Worm (Caenorhabditis elegans) whole organism, late embryonic: Measurements from ENCODE around the gene T23G4.127.

Source experiments
- C38D4.7 ChIP-seq: fragments of 200-800 bp; sonication (Bioruptor generic); optimal IDR thresholded peaks from 2 replicates; lab custom pipeline; 2018; ENCODE audit warnings: mild to moderate bottlenecking, missing genetic modification characterization, moderate library complexity, missing compliant biosample characterization
- F13H6.1 ChIP-seq: sonication (generic microtip); optimal IDR thresholded peaks from 2 replicates; lab custom pipeline; 2016; ENCODE audit warnings: missing genetic modification characterization, missing compliant biosample characterization
- T23F11.4 ChIP-seq: fragments of 200-800 bp; sonication (Bioruptor generic); optimal IDR thresholded peaks from 2 replicates; lab custom pipeline; 2018; ENCODE audit warnings: mild to moderate bottlenecking, missing genetic modification characterization, missing compliant biosample characterization
- Y22D7AL.16 ChIP-seq: sonication (generic microtip); optimal IDR thresholded peaks from 2 replicates; lab custom pipeline; 2016; ENCODE audit warnings: missing genetic modification characterization, missing compliant biosample characterization
- ceh-14 ChIP-seq: sonication (generic microtip); optimal IDR thresholded peaks from 2 replicates; lab custom pipeline; 2016; ENCODE audit warnings: missing genotype, missing genetic modification characterization, missing compliant biosample characterization
- ceh-2 ChIP-seq: sonication (generic microtip); optimal IDR thresholded peaks from 2 replicates; lab custom pipeline; 2016; ENCODE audit warnings: missing genotype, missing genetic modification characterization, missing compliant biosample characterization
- ceh-24 ChIP-seq: sonication (generic microtip); optimal IDR thresholded peaks from 2 replicates; lab custom pipeline; 2016; ENCODE audit warnings: mild to moderate bottlenecking, missing genetic modification characterization, missing compliant biosample characterization
- ceh-30 ChIP-seq: fragments of 150-350 bp; optimal IDR thresholded peaks from 2 replicates; lab custom pipeline; 2014; ENCODE audit warnings: missing biosample characterization, missing genetic modification characterization
- ceh-34 ChIP-seq: sonication (generic microtip); optimal IDR thresholded peaks from 2 replicates; lab custom pipeline; 2016; ENCODE audit warnings: mild to moderate bottlenecking, missing genetic modification characterization, missing compliant biosample characterization
- ceh-45 ChIP-seq: fragments of 200-800 bp; sonication (Bioruptor generic); IDR thresholded peaks from 2 replicates; pipeline ENCODE4 v1.3.6; 2022; ENCODE audit warnings: missing genetic modification reagents, missing genetic modification characterization, missing compliant biosample characterization
- ceh-48 ChIP-seq: sonication (generic microtip); optimal IDR thresholded peaks from 2 replicates; lab custom pipeline; 2016; ENCODE audit warnings: missing genetic modification characterization, inconsistent platforms, missing compliant biosample characterization
- ceh-6 ChIP-seq: fragments of 200-800 bp; sonication (Bioruptor generic); optimal IDR thresholded peaks from 2 replicates; lab custom pipeline; 2018; ENCODE audit warnings: mild to moderate bottlenecking, missing genetic modification characterization, missing compliant biosample characterization
- dmd-4 ChIP-seq: sonication (generic microtip); optimal IDR thresholded peaks from 2 replicates; lab custom pipeline; 2016; ENCODE audit warnings: borderline replicate concordance, missing genetic modification characterization, missing compliant biosample characterization
- dve-1 ChIP-seq: sonication (generic microtip); optimal IDR thresholded peaks from 2 replicates; lab custom pipeline; 2017; ENCODE audit warnings: antibody characterized with exemption, mild to moderate bottlenecking, missing genetic modification characterization, missing compliant biosample characterization
- elt-2 ChIP-seq: sonication (generic microtip); optimal IDR thresholded peaks from 2 replicates; lab custom pipeline; 2016; ENCODE audit warnings: missing genetic modification reagents, missing genetic modification characterization, missing compliant biosample characterization
- elt-4 ChIP-seq: sonication (generic microtip); optimal IDR thresholded peaks from 2 replicates; lab custom pipeline; 2016; ENCODE audit warnings: missing genetic modification characterization, missing compliant biosample characterization
- ets-4 ChIP-seq: sonication (generic microtip); optimal IDR thresholded peaks from 2 replicates; lab custom pipeline; 2016; ENCODE audit warnings: missing genetic modification characterization, missing compliant biosample characterization
- eyg-1 ChIP-seq: sonication (generic microtip); optimal IDR thresholded peaks from 2 replicates; lab custom pipeline; 2016; ENCODE audit warnings: missing genotype, missing genetic modification characterization, missing compliant biosample characterization
- fax-1 ChIP-seq: sonication (generic microtip); optimal IDR thresholded peaks from 2 replicates; lab custom pipeline; 2016; ENCODE audit warnings: missing genotype, missing genetic modification characterization, missing compliant biosample characterization
- gmeb-2 ChIP-seq: sonication (generic microtip); optimal IDR thresholded peaks from 2 replicates; lab custom pipeline; 2016; ENCODE audit warnings: missing genetic modification characterization, inconsistent platforms, missing compliant biosample characterization
- hlh-13 ChIP-seq: fragments of 200-800 bp; sonication (Bioruptor generic); optimal IDR thresholded peaks from 2 replicates; lab custom pipeline; 2018; ENCODE audit warnings: mild to moderate bottlenecking, missing genetic modification characterization, missing compliant biosample characterization
- hlh-30 ChIP-seq: sonication (generic microtip); optimal IDR thresholded peaks from 2 replicates; lab custom pipeline; 2017; ENCODE audit warnings: antibody characterized with exemption, missing genetic modification characterization, missing compliant biosample characterization; ENCODE audit not compliant: insufficient read depth
- hlh-6 ChIP-seq: sonication (generic microtip); optimal IDR thresholded peaks from 2 replicates; lab custom pipeline; 2016; ENCODE audit warnings: missing genotype, missing genetic modification characterization, missing compliant biosample characterization
- lim-6 ChIP-seq: sonication (generic microtip); optimal IDR thresholded peaks from 2 replicates; lab custom pipeline; 2016; ENCODE audit warnings: missing genetic modification characterization, missing compliant biosample characterization
- lin-11 ChIP-seq: fragments of 200-800 bp; sonication (Bioruptor generic); optimal IDR thresholded peaks from 2 replicates; lab custom pipeline; 2018; ENCODE audit warnings: mild to moderate bottlenecking, missing genetic modification characterization, missing compliant biosample characterization
- mec-3 ChIP-seq: sonication (generic microtip); optimal IDR thresholded peaks from 2 replicates; lab custom pipeline; 2016; ENCODE audit warnings: borderline replicate concordance, missing genetic modification characterization, missing compliant biosample characterization
- nhr-11 ChIP-seq: fragments of 150-350 bp; optimal IDR thresholded peaks from 2 replicates; lab custom pipeline; 2014; ENCODE audit warnings: missing biosample characterization, missing genetic modification characterization
- nhr-232 ChIP-seq: sonication (generic microtip); optimal IDR thresholded peaks from 2 replicates; lab custom pipeline; 2016; ENCODE audit warnings: missing genetic modification characterization, missing compliant biosample characterization
- npax-4 ChIP-seq: sonication (generic microtip); optimal IDR thresholded peaks from 2 replicates; lab custom pipeline; 2016; ENCODE audit warnings: missing genetic modification characterization, missing compliant biosample characterization
- pat-9 ChIP-seq: fragments of 200-800 bp; sonication (Bioruptor generic); optimal IDR thresholded peaks from 2 replicates; lab custom pipeline; 2018; ENCODE audit warnings: mild to moderate bottlenecking, missing genetic modification characterization, moderate library complexity, missing compliant biosample characterization
- pha-2 ChIP-seq: sonication (generic microtip); optimal IDR thresholded peaks from 2 replicates; lab custom pipeline; 2017; ENCODE audit warnings: mild to moderate bottlenecking, missing genetic modification characterization, missing compliant biosample characterization
- pqm-1 ChIP-seq: sonication (generic microtip); optimal IDR thresholded peaks from 2 replicates; lab custom pipeline; 2016; ENCODE audit warnings: missing genetic modification characterization, missing compliant biosample characterization
- sdc-2 ChIP-seq: sonication (generic microtip); optimal IDR thresholded peaks from 2 replicates; lab custom pipeline; 2016; ENCODE audit warnings: missing genotype, missing genetic modification characterization, missing compliant biosample characterization
- sox-2 ChIP-seq: fragments of 200-800 bp; sonication (Bioruptor generic); IDR thresholded peaks from 2 replicates; pipeline ENCODE4 v1.3.6; 2022; ENCODE audit warnings: missing genetic modification reagents, missing genetic modification characterization, missing compliant biosample characterization
- sox-4 ChIP-seq: sonication (generic microtip); optimal IDR thresholded peaks from 2 replicates; lab custom pipeline; 2017; ENCODE audit warnings: mild to moderate bottlenecking, missing genetic modification characterization, inconsistent platforms, missing compliant biosample characterization
- syd-9 ChIP-seq: sonication (generic microtip); optimal IDR thresholded peaks from 2 replicates; lab custom pipeline; 2016; ENCODE audit warnings: mild to moderate bottlenecking, missing genetic modification characterization, moderate library complexity, missing compliant biosample characterization
- tbx-2 ChIP-seq: sonication (generic microtip); optimal IDR thresholded peaks from 2 replicates; lab custom pipeline; 2016; ENCODE audit warnings: missing genetic modification characterization, missing compliant biosample characterization
- ttx-3 ChIP-seq: sonication (generic microtip); optimal IDR thresholded peaks from 2 replicates; lab custom pipeline; 2016; ENCODE audit warnings: missing genetic modification reagents, missing genetic modification characterization, missing compliant biosample characterization
- unc-3 ChIP-seq, 2 experiments: fragments of 200-800 bp in 1 of 2; sonication (Bioruptor generic) in 1 of 2; sonication (generic microtip) in 1 of 2; conservative IDR thresholded peaks in 1 of 2; optimal IDR thresholded peaks in 1 of 2; 2 replicates each; pipeline versions ENCODE4 v1.3.6 to Lab custom; 2016 to 2022; ENCODE audit warnings: missing compliant biosample characterization in 2 of 2, missing genetic modification characterization in 2 of 2, missing genetic modification reagents in 1 of 2
- unc-86 ChIP-seq: sonication (generic microtip); optimal IDR thresholded peaks from 2 replicates; lab custom pipeline; 2016; ENCODE audit warnings: missing genetic modification characterization, missing compliant biosample characterization
- ztf-16 ChIP-seq: sonication (generic microtip); optimal IDR thresholded peaks from 2 replicates; lab custom pipeline; 2017; ENCODE audit warnings: missing genetic modification characterization, missing compliant biosample characterization

Gene T23G4.127

DNA sequence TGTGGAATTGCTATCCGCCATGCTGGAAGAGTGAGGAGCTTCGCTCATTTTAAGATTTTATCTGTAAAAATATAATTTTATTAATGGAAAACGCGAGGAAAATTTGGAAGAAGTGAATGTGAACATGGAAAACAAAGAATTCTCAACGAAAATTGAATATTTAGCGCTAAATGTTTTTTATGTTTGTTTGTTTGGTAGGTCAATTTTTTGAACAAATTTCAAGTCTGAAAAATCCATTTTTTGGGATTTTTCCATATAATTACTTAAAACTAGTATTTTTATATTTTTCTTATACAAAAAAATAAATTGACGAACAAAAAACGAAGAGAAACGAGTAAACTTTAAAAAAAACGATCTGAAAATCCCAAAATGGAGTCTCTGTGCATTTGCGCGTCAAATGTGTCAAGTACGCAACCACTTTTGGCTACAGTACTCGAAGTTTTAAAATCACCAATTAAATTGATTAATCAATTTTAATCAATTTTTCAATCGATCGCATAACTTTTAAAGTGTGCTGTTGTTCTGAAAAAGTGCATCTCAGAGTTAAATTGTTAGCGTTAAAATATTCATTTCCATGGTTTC lies 31.6 kb downstream of the T23G4.127 start, which contains the start of gene fbxa-215:
Gene fbxa-215 (minus strand): TSS at position 61 of the 582 bp plus-strand sequence.
- TF ChIP-seq hlh-30 (tag; lab: Kevin White, UChicago), result no peak
- no peak for TF ChIP-seq ceh-24
- TF ChIP-seq sox-2 (GFP tag; lab: Robert Waterston, UW), result no peak
- no peak for TF ChIP-seq unc-86 (tag; lab: Kevin White, UChicago)
- no peak for TF ChIP-seq lim-6 (tag; lab: Kevin White, UChicago)
- no peak for TF ChIP-seq dmd-4 (tag; lab: Kevin White, UChicago)
- TF ChIP-seq nhr-232 (tag; lab: Kevin White, UChicago), result no peak
- TF ChIP-seq pqm-1 (tag; lab: Kevin White, UChicago), result no peak
- TF ChIP-seq hlh-6, result no peak
- TF ChIP-seq sdc-2, result no peak
- TF ChIP-seq tbx-2 (tag; lab: Kevin White, UChicago), result no peak
- TF ChIP-seq ceh-14 (tag; lab: Kevin White, UChicago), result no peak
- no peak for TF ChIP-seq fax-1 (tag; lab: Kevin White, UChicago)
- no peak for TF ChIP-seq mec-3 (tag; lab: Kevin White, UChicago)
- TF ChIP-seq, all 69 proteins: peak for 0

DNA sequence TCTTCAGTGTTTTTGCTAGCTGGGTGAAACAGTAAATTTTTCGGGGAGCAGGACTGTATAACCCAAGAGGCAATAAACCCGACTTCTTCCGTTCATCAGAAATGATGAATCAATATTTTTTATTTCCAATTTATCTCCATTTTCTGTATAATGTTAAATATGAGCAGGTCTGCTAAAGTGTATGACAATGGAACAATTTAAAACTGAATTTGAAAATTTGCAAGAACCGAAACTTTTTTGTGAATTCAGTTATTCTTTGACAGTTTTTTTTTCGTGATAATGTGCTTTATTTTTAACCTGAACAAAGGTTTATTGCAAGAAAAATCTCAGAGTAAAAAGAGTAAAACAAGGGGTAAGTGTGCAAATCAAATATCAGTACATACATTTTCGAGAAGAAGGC lies 33.4 kb downstream of the T23G4.127 start:
- no peak for TF ChIP-seq ceh-14 (tag; lab: Kevin White, UChicago)
- no peak for TF ChIP-seq nhr-11 (tag; lab: Kevin White, UChicago)
- TF ChIP-seq lin-11 (tag; lab: Kevin White, UChicago), result no peak
- no peak for TF ChIP-seq ztf-16 (tag; lab: Kevin White, UChicago)
- TF ChIP-seq pha-2 (tag; lab: Kevin White, UChicago), result no peak
- TF ChIP-seq C38D4.7 (GFP tag; lab: Kevin White, UChicago), result no peak
- no peak for TF ChIP-seq pqm-1 (tag; lab: Kevin White, UChicago)
- no peak for TF ChIP-seq Y22D7AL.16 (tag; lab: Kevin White, UChicago)
- TF ChIP-seq unc-3 (GFP tag; conservative IDR thresholded peaks at IDR 0.05; lab: Robert Waterston, UW), result no peak
- TF ChIP-seq unc-3 (tag; optimal IDR thresholded peaks at IDR 0.05; lab: Kevin White, UChicago), result no peak
- no peak for TF ChIP-seq sdc-2
- TF ChIP-seq dmd-4 (tag; lab: Kevin White, UChicago), result no peak
- no peak for TF ChIP-seq mec-3 (tag; lab: Kevin White, UChicago)
- no peak for TF ChIP-seq ceh-6 (GFP tag; lab: Kevin White, UChicago)
- TF ChIP-seq npax-4 (tag; lab: Kevin White, UChicago), result no peak
- TF ChIP-seq tbx-2 (tag; lab: Kevin White, UChicago), result no peak
- TF ChIP-seq ets-4 (tag; lab: Kevin White, UChicago), result no peak
- no peak for TF ChIP-seq pat-9 (tag; lab: Kevin White, UChicago)
- TF ChIP-seq sox-4 (tag; lab: Kevin White, UChicago), result no peak

DNA sequence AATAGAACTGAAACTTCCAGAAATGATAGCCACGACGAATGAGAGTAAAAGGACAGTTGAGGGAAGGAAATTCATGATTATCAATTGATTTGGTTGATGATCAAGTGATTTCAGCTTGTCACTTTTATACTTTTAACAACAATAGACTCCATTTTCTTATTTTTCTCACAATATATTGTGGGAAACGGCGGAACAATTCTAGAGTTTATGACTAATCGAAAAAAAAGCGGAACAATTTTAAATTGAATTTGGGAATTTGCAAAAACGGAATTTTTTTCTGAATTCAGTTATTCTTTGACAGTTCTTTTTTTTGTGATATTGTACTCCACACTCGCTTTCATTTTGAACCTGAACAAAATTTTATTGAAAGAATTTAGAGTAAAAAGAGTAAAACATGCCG lies 34.4 kb downstream of the T23G4.127 start, which contains the start of gene Y45F10C.4:
Gene Y45F10C.4 (minus strand): TSS at position 101 of the 400 bp plus-strand sequence.
- TF ChIP-seq eyg-1 (no peak), hlh-13 (GFP tag; lab: Kevin White, UChicago) (no peak), ceh-2 (no peak), ceh-30 (no peak), dve-1 (tag; lab: Kevin White, UChicago) (no peak), ceh-45 (GFP tag; lab: Robert Waterston, UW) (no peak), sox-2 (GFP tag; lab: Robert Waterston, UW) (no peak), ceh-34 (no peak), hlh-6 (no peak), ttx-3 (tag; lab: Kevin White, UChicago) (no peak), elt-4 (tag; lab: Kevin White, UChicago) (no peak), ceh-48 (tag; lab: Kevin White, UChicago) (no peak), F13H6.1 (no peak), gmeb-2 (tag; lab: Kevin White, UChicago) (no peak), syd-9 (tag; lab: Kevin White, UChicago) (no peak), Y22D7AL.16 (tag; lab: Kevin White, UChicago) (no peak), elt-2 (tag; lab: Kevin White, UChicago) (no peak), pat-9 (tag; lab: Kevin White, UChicago) (no peak), T23F11.4 (GFP tag; lab: Kevin White, UChicago) (no peak)
- TF ChIP-seq, all 69 proteins: peak for 0
